Fruit fly (Drosophila melanogaster): Measurements from ENCODE around the gene Hsc70-1.
A peak's percentile ranks its signal among the peaks of the same experiment; 100 is the strongest.

The Hsc70-1 gene

DNA sequence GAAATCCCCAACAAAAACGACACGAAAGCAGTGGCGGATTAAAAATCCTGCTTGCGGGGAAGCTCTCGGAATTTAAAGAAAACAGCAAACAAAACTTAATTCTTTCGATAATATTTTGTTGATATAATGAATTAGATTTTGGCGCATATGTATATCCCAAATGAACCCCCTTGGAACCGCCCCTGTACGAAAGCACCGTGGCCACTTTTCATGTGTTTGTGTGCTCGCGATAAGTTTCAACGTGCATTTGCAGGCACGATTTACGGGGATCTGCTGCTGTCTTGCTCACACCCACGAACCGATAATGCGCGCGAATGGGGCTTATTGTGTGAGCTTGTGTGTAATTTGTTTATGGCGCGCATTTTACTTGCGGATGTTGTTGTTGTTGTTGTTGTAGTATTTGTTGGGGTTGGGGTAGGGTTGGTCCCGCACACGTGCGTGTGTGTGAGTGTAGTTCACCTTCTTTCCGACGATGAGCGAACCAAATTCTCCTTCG is 31.1 kb downstream of the Hsc70-1 start (continued):
- TF ChIP-seq unc-4 (GFP tag; IDR thresholded peaks at IDR 0.05; ENCODE audit: partially characterized antibody) (0 out of 2 replicates have a peak, but pooled peaks have one; percentile 25), bsh (GFP tag; optimal IDR thresholded peaks at IDR 0.05) (peak; percentile 95 to 97), odd (GFP tag; optimal IDR thresholded peaks at IDR 0.05) (peak; percentile 90), MESR4 (GFP tag; optimal IDR thresholded peaks at IDR 0.05) (peak; percentile 44), Xrp1 (GFP tag; IDR thresholded peaks at IDR 0.05) (peak; percentile 93), CG7987 (GFP tag; optimal IDR thresholded peaks at IDR 0.05) (peak; percentile 87), klu (GFP tag; IDR thresholded peaks at IDR 0.05) (peak; percentile 46; the same call in 1 of the 2 replicates), CG43689 (GFP tag; IDR thresholded peaks at IDR 0.05) (peak; percentile 92), sob (GFP tag; IDR thresholded peaks at IDR 0.05) (peak; percentile 97), Atf6 (GFP tag; IDR thresholded peaks at IDR 0.05) (peak; percentile 92), CG11696 (GFP tag; IDR thresholded peaks at IDR 0.05) (peak; percentile 85), Dref (GFP tag; IDR thresholded peaks at IDR 0.05) (no peak), Hmx (GFP tag; optimal IDR thresholded peaks at IDR 0.05) (peak; percentile 88), CG4328 (GFP tag; optimal IDR thresholded peaks at IDR 0.05) (peak; percentile 92), CG16779 (GFP tag; IDR thresholded peaks at IDR 0.05) (peak; percentile 88), gem (tag; optimal IDR thresholded peaks at IDR 0.05) (peak; percentile 97), so (GFP tag; IDR thresholded peaks at IDR 0.05) (peak; percentile 95), Side (GFP tag; optimal IDR thresholded peaks at IDR 0.05) (peak; percentile 94), Fer1 (GFP tag; optimal IDR thresholded peaks at IDR 0.05) (peak; percentile 94), Dll (GFP tag; IDR thresholded peaks at IDR 0.05; ENCODE audit: partially characterized antibody) (no peak), Myb (GFP tag; optimal IDR thresholded peaks at IDR 0.05) (peak; percentile 86), nom (GFP tag; optimal IDR thresholded peaks at IDR 0.05) (peak; percentile 93), Camta (GFP tag; optimal IDR thresholded peaks at IDR 0.05) (peak; percentile 95), CG3726 (GFP tag; IDR thresholded peaks at IDR 0.05) (peak; percentile 82; the same call in 2 of the 3 replicates), CG9609 (GFP tag; optimal IDR thresholded peaks at IDR 0.05) (peak; percentile 96), ewg (GFP tag; optimal IDR thresholded peaks at IDR 0.05) (peak; percentile 92), CG13287 (GFP tag; IDR thresholded peaks at IDR 0.05; ENCODE audit: partially characterized antibody) (no peak), CG17328 (GFP tag; IDR thresholded peaks at IDR 0.05) (peak; percentile 97), CG3847 (GFP tag; IDR thresholded peaks at IDR 0.05) (peak; percentile 93), CG6813 (GFP tag; optimal IDR thresholded peaks at IDR 0.05) (peak; percentile 93), CG32532 (GFP tag; IDR thresholded peaks at IDR 0.05) (peak; percentile 87), Tbp (GFP tag; optimal IDR thresholded peaks at IDR 0.05) (no peak), Six4 (GFP tag; optimal IDR thresholded peaks at IDR 0.05) (peak; percentile 93), cg (GFP tag; optimal IDR thresholded peaks at IDR 0.05) (peak; percentile 92), Chrac-16 (GFP tag; optimal IDR thresholded peaks at IDR 0.05) (peak; percentile 94), CG17385 (GFP tag; optimal IDR thresholded peaks at IDR 0.05) (peak; percentile 91), lbe (GFP tag; optimal IDR thresholded peaks at IDR 0.05) (peak; percentile 87), Sin3A (optimal IDR thresholded peaks at IDR 0.05) (no peak), CG30431 (GFP tag; optimal IDR thresholded peaks at IDR 0.05) (peak; percentile 93), CG17829 (tag; optimal IDR thresholded peaks at IDR 0.05) (peak; percentile 87), fd64A (GFP tag; optimal IDR thresholded peaks at IDR 0.05) (peak; percentile 91), ap (GFP tag; IDR thresholded peaks at IDR 0.05) (peak; percentile 95), CG13624 (GFP tag; optimal IDR thresholded peaks at IDR 0.05) (peak; percentile 97), CG1832 (GFP tag; optimal IDR thresholded peaks at IDR 0.05) (peak; percentile 59), CG6654 (GFP tag; optimal IDR thresholded peaks at IDR 0.05) (peak; percentile 83), Jarid2 (GFP tag; optimal IDR thresholded peaks at IDR 0.05) (peak; percentile 80), CG9797 (GFP tag; optimal IDR thresholded peaks at IDR 0.05) (peak; percentile 37), CG31388 (GFP tag; optimal IDR thresholded peaks at IDR 0.05) (peak; percentile 91), CG4854 (GFP tag; optimal IDR thresholded peaks at IDR 0.05) (peak; percentile 92), cwo (GFP tag; optimal IDR thresholded peaks at IDR 0.05) (peak; percentile 91)

All from whole organism, embryonic.